Worm (Caenorhabditis elegans) whole organism, L1 larva: ENCODE measurements around the gene F32D8.14.
"Not testable (repeated sequence)": the region's sequence is repeated elsewhere in the genome, so short reads cannot be mapped to it uniquely, and the experiment has no call there.

Experiments used
- ama-1 ChIP-seq: fragments of 150-350 bp; optimal IDR thresholded peaks from 2 replicates; lab custom pipeline; 2014
- ceh-8 ChIP-seq: fragments of 200-800 bp; sonication (Bioruptor generic); optimal IDR thresholded peaks from 2 replicates; lab custom pipeline; 2018; ENCODE audit warnings: mild to moderate bottlenecking, missing genetic modification characterization, moderate library complexity, missing compliant biosample characterization
- ces-1 ChIP-seq: fragments of 150-350 bp; optimal IDR thresholded peaks from 2 replicates; lab custom pipeline; 2014; ENCODE audit warnings: missing biosample characterization, missing genetic modification reagents, missing genetic modification characterization
- fkh-8 ChIP-seq: sonication (generic microtip); optimal IDR thresholded peaks from 2 replicates; lab custom pipeline; 2016; ENCODE audit warnings: mild to moderate bottlenecking, missing genetic modification characterization, missing compliant biosample characterization
- fos-1 ChIP-seq: fragments of 150-350 bp; optimal IDR thresholded peaks from 2 replicates; lab custom pipeline; 2014; ENCODE audit warnings: missing biosample characterization, missing genetic modification characterization
- sptf-1 ChIP-seq: fragments of 150-350 bp; optimal IDR thresholded peaks from 2 replicates; lab custom pipeline; 2014; ENCODE audit warnings: missing biosample characterization, missing genetic modification characterization
- tbx-2 ChIP-seq: sonication (generic microtip); optimal IDR thresholded peaks from 2 replicates; lab custom pipeline; 2016; ENCODE audit warnings: missing genetic modification characterization, missing compliant biosample characterization
- unc-62 ChIP-seq: fragments of 150-350 bp; optimal IDR thresholded peaks from 2 replicates; lab custom pipeline; 2014; ENCODE audit warnings: missing biosample characterization, missing genetic modification reagents, missing genetic modification characterization
- ztf-11 ChIP-seq, 2 experiments: sonication (generic microtip); optimal IDR thresholded peaks; 2 replicates each; lab custom pipeline; 2016 to 2017; ENCODE audit warnings: missing genetic modification characterization in 2 of 2, missing biosample characterization in 1 of 2, missing compliant biosample characterization in 1 of 2

DNA sequence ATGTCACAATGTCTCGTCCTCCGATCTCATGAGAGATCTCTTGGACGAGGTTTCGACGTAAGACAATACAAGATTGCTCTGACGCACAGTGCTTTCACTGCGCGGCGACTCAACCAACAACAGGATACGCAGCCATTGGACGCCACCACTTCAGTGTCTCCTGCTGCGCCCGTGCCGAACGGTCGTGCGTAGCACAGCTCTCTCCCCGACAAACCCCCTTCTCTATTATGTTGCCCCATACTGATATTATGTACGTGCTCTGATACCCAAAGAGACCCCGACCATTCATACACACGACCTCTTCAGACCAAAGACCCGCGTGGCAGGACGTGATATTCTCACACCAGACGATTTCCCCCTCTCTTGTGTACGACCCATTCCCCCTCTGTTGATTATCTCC, 28.2 kb downstream of the F32D8.14 start:
- TF ChIP-seq sptf-1 (tag; lab: Kevin White, UChicago); ceh-8 (GFP tag; lab: Kevin White, UChicago); fkh-8 (tag; lab: Kevin White, UChicago); tbx-2 (tag; lab: Kevin White, UChicago); ama-1 (lab: Kevin White, UChicago); fos-1 (tag; lab: Kevin White, UChicago); ces-1 (GFP tag; lab: Kevin White, UChicago); unc-62 (GFP tag; lab: Kevin White, UChicago); ztf-11 (tag; optimal IDR thresholded peaks at IDR 0.05; lab: Kevin White, UChicago): not testable (repeated sequence)
